Fruit fly (Drosophila melanogaster) whole organism, embryonic: ENCODE measurements around the gene CG17562.

ENCODE experiments used
- Asciz ChIP-seq: fragments of 200-800 bp; sonication (Bioruptor generic); optimal IDR thresholded peaks from 2 replicates; lab custom pipeline; 2017; ENCODE audit warnings: missing biosample characterization, mild to moderate bottlenecking, missing genetic modification characterization, missing genetic modification reagents
- BEAF-32 ChIP-seq: fragments of 200-800 bp; sonication (Bioruptor generic); optimal IDR thresholded peaks from 3 replicates; lab custom pipeline; 2017; ENCODE audit warnings: missing biosample characterization, missing genetic modification characterization, mild to moderate bottlenecking, moderate library complexity, missing genetic modification reagents
- Bgb ChIP-seq: fragments of 200-800 bp; sonication (Bioruptor generic); IDR thresholded peaks from 2 replicates; pipeline ENCODE4 v1.3.6; 2022; ENCODE audit warnings: missing biosample characterization, missing genetic modification characterization; ENCODE audit not compliant: partially characterized antibody
- CG10147 ChIP-seq: fragments of 200-800 bp; sonication (Bioruptor generic); optimal IDR thresholded peaks from 2 replicates; lab custom pipeline; 2019; ENCODE audit warnings: missing biosample characterization, mild to moderate bottlenecking, missing genetic modification characterization, moderate library complexity
- CG14860 ChIP-seq: fragments of 200-800 bp; sonication (Bioruptor generic); IDR thresholded peaks from 3 replicates; pipeline ENCODE4 v1.3.6; 2022; ENCODE audit warnings: missing biosample characterization, missing genetic modification characterization; ENCODE audit not compliant: partially characterized antibody
- CG14965 ChIP-seq: fragments of 200-800 bp; sonication (Bioruptor generic); optimal IDR thresholded peaks from 2 replicates; lab custom pipeline; 2016; ENCODE audit warnings: missing biosample characterization, missing genetic modification characterization, borderline replicate concordance
- CG15514 ChIP-seq: fragments of 200-800 bp; sonication (Bioruptor generic); optimal IDR thresholded peaks from 3 replicates; lab custom pipeline; 2017; ENCODE audit warnings: missing biosample characterization, missing genetic modification characterization, mild to moderate bottlenecking, moderate library complexity, missing genetic modification reagents
- CG16813 ChIP-seq: fragments of 200-800 bp; sonication (Bioruptor generic); IDR thresholded peaks from 3 replicates; pipeline ENCODE4 v1.3.6; 2022; ENCODE audit warnings: missing biosample characterization, missing genetic modification characterization; ENCODE audit not compliant: partially characterized antibody
- CG17385 ChIP-seq: fragments of 200-800 bp; sonication (Bioruptor generic); optimal IDR thresholded peaks from 3 replicates; lab custom pipeline; 2018; ENCODE audit warnings: missing biosample characterization, mild to moderate bottlenecking, missing genetic modification characterization
- CG18599 ChIP-seq: fragments of 200-800 bp; sonication (Bioruptor generic); optimal IDR thresholded peaks from 3 replicates; lab custom pipeline; 2017; ENCODE audit warnings: missing biosample characterization, missing genetic modification characterization, mild to moderate bottlenecking, moderate library complexity, missing genetic modification reagents
- CG32772 ChIP-seq: fragments of 200-800 bp; sonication (Bioruptor generic); IDR thresholded peaks from 2 replicates; pipeline ENCODE4 v1.3.6; 2022; ENCODE audit warnings: missing biosample characterization, missing genetic modification characterization
- CG6654 ChIP-seq: fragments of 200-800 bp; sonication (Bioruptor generic); optimal IDR thresholded peaks from 2 replicates; lab custom pipeline; 2017; ENCODE audit warnings: missing biosample characterization, mild to moderate bottlenecking, missing genetic modification characterization
- CG6791 ChIP-seq: fragments of 200-800 bp; sonication (Bioruptor generic); IDR thresholded peaks from 3 replicates; pipeline ENCODE4 v1.3.6; 2022; ENCODE audit warnings: missing biosample characterization, missing genetic modification characterization; ENCODE audit not compliant: partially characterized antibody
- CrebB ChIP-seq: fragments of 200-800 bp; sonication (Bioruptor generic); optimal IDR thresholded peaks from 3 replicates; lab custom pipeline; 2018; ENCODE audit warnings: missing biosample characterization, mild to moderate bottlenecking, missing genetic modification characterization
- Dp ChIP-seq: fragments of 200-800 bp; sonication (Bioruptor generic); optimal IDR thresholded peaks from 2 replicates; lab custom pipeline; 2018; ENCODE audit warnings: missing biosample characterization, mild to moderate bottlenecking, missing genetic modification characterization, moderate library complexity
- Fer3 ChIP-seq: fragments of 200-800 bp; sonication (Bioruptor generic); optimal IDR thresholded peaks from 2 replicates; lab custom pipeline; 2018; ENCODE audit warnings: missing biosample characterization, mild to moderate bottlenecking, missing genetic modification characterization, moderate library complexity
- HLH4C ChIP-seq: fragments of 200-800 bp; sonication (Bioruptor generic); IDR thresholded peaks from 3 replicates; pipeline ENCODE4 v1.3.6; 2022; ENCODE audit warnings: missing biosample characterization, missing genetic modification characterization; ENCODE audit not compliant: partially characterized antibody
- Lhr ChIP-seq: fragments of 200-800 bp; sonication (Bioruptor generic); optimal IDR thresholded peaks from 3 replicates; lab custom pipeline; 2017; ENCODE audit warnings: mild to moderate bottlenecking, missing biosample characterization, missing genetic modification reagents, missing genetic modification characterization
- Myb ChIP-seq: fragments of 200-800 bp; sonication (Bioruptor generic); optimal IDR thresholded peaks from 2 replicates; lab custom pipeline; 2016; ENCODE audit warnings: missing biosample characterization, missing genetic modification characterization
- Nf-YA ChIP-seq: fragments of 200-800 bp; sonication (Bioruptor generic); IDR thresholded peaks from 2 replicates; pipeline ENCODE4 v1.3.6; 2022; ENCODE audit warnings: missing biosample characterization, missing genetic modification characterization
- Opbp ChIP-seq: fragments of 200-800 bp; sonication (Bioruptor generic); IDR thresholded peaks from 3 replicates; pipeline ENCODE4 v1.3.6; 2022; ENCODE audit warnings: missing biosample characterization, missing genetic modification characterization; ENCODE audit not compliant: partially characterized antibody
- PHDP ChIP-seq: fragments of 200-800 bp; sonication (Bioruptor generic); optimal IDR thresholded peaks from 3 replicates; lab custom pipeline; 2018; ENCODE audit warnings: missing biosample characterization, mild to moderate bottlenecking, missing genetic modification characterization, moderate library complexity
- Pdp1 ChIP-seq, 2 experiments: fragments of 200-800 bp; sonication (Bioruptor generic); optimal IDR thresholded peaks; 3 replicates each; lab custom pipeline; 2016; ENCODE audit warnings: missing biosample characterization in 2 of 2, missing genetic modification characterization in 2 of 2, mild to moderate bottlenecking in 1 of 2, moderate library complexity in 1 of 2
- Scr ChIP-seq: fragments of 200-800 bp; sonication (Bioruptor generic); IDR thresholded peaks from 2 replicates; pipeline ENCODE4 v1.3.6; 2022; ENCODE audit warnings: missing biosample characterization, missing genetic modification characterization; ENCODE audit not compliant: partially characterized antibody
- Sry-β ChIP-seq: fragments of 200-800 bp; sonication (Bioruptor generic); optimal IDR thresholded peaks from 2 replicates; lab custom pipeline; 2018; ENCODE audit warnings: missing biosample characterization, mild to moderate bottlenecking, missing genetic modification characterization, moderate library complexity
- Ssrp ChIP-seq: fragments of 200-800 bp; sonication (Bioruptor generic); optimal IDR thresholded peaks from 2 replicates; lab custom pipeline; 2018; ENCODE audit warnings: missing biosample characterization, mild to moderate bottlenecking, missing genetic modification characterization, moderate library complexity
- YL-1 ChIP-seq: fragments of 200-800 bp; sonication (Bioruptor generic); optimal IDR thresholded peaks from 3 replicates; lab custom pipeline; 2017; ENCODE audit warnings: missing biosample characterization, mild to moderate bottlenecking, missing genetic modification characterization
- ara ChIP-seq: fragments of 200-800 bp; sonication (Bioruptor generic); IDR thresholded peaks from 2 replicates; pipeline ENCODE4 v1.3.6; 2022; ENCODE audit warnings: missing biosample characterization, missing genetic modification characterization
- ase ChIP-seq: fragments of 200-800 bp; sonication (Bioruptor generic); IDR thresholded peaks from 3 replicates; pipeline ENCODE4 v1.3.6; 2022; ENCODE audit warnings: missing biosample characterization, missing genetic modification characterization
- caup ChIP-seq: fragments of 200-800 bp; sonication (Bioruptor generic); optimal IDR thresholded peaks from 3 replicates; lab custom pipeline; 2017; ENCODE audit warnings: missing biosample characterization, mild to moderate bottlenecking, missing genetic modification characterization, moderate library complexity; ENCODE audit not compliant: severe bottlenecking
- chinmo ChIP-seq: fragments of 200-800 bp; sonication (Bioruptor generic); IDR thresholded peaks from 4 replicates; pipeline ENCODE4 v1.3.6; 2022; ENCODE audit warnings: missing biosample characterization, missing genetic modification characterization; ENCODE audit not compliant: partially characterized antibody
- eyg ChIP-seq: fragments of 200-800 bp; sonication (Bioruptor generic); optimal IDR thresholded peaks from 3 replicates; lab custom pipeline; 2016; ENCODE audit warnings: missing biosample characterization, missing genetic modification characterization
- fd96Cb ChIP-seq: fragments of 200-800 bp; sonication (Bioruptor generic); optimal IDR thresholded peaks from 2 replicates; lab custom pipeline; 2018; ENCODE audit warnings: missing biosample characterization, mild to moderate bottlenecking, missing genetic modification characterization, moderate library complexity
- gfzf ChIP-seq: fragments of 200-800 bp; sonication (Bioruptor generic); optimal IDR thresholded peaks from 2 replicates; lab custom pipeline; 2016; ENCODE audit warnings: missing biosample characterization, mild to moderate bottlenecking, missing genetic modification characterization, moderate library complexity
- kay ChIP-seq: fragments of 200-800 bp; sonication (Bioruptor generic); optimal IDR thresholded peaks from 2 replicates; lab custom pipeline; 2016; ENCODE audit warnings: missing biosample characterization, missing genetic modification characterization
- knrl ChIP-seq: fragments of 200-800 bp; sonication (Bioruptor generic); IDR thresholded peaks from 3 replicates; pipeline ENCODE4 v1.3.6; 2022; ENCODE audit warnings: missing biosample characterization, missing genetic modification characterization; ENCODE audit not compliant: partially characterized antibody
- luna ChIP-seq: fragments of 200-800 bp; sonication (Bioruptor generic); optimal IDR thresholded peaks from 2 replicates; lab custom pipeline; 2016; ENCODE audit warnings: missing biosample characterization, missing genetic modification characterization
- mirr ChIP-seq: fragments of 200-800 bp; sonication (Bioruptor generic); optimal IDR thresholded peaks from 3 replicates; lab custom pipeline; 2018; ENCODE audit warnings: missing biosample characterization, mild to moderate bottlenecking, missing genetic modification characterization
- repo ChIP-seq: fragments of 200-800 bp; sonication (Bioruptor generic); optimal IDR thresholded peaks from 2 replicates; lab custom pipeline; 2016; ENCODE audit warnings: missing biosample characterization, missing genetic modification characterization
- sc ChIP-seq, 3 experiments: fragments of >200 bp in 2 of 3; fragments of 200-800 bp in 1 of 3; sonication (Bioruptor generic) in 1 of 3; optimal IDR thresholded peaks; 2 replicates in 2 of 3; 3 replicates in 1 of 3; lab custom pipeline; 2017; ENCODE audit warnings: mild to moderate bottlenecking in 1 of 3, missing biosample characterization in 1 of 3, missing genetic modification characterization in 1 of 3, missing genetic modification reagents in 1 of 3
- schlank ChIP-seq: fragments of 200-800 bp; sonication (Bioruptor generic); optimal IDR thresholded peaks from 2 replicates; lab custom pipeline; 2018; ENCODE audit warnings: missing biosample characterization, mild to moderate bottlenecking, missing genetic modification characterization
- sim ChIP-seq: fragments of 200-800 bp; sonication (Bioruptor generic); IDR thresholded peaks from 2 replicates; pipeline ENCODE4 v1.3.6; 2022; ENCODE audit warnings: missing biosample characterization, missing genetic modification characterization
- so ChIP-seq: fragments of 200-800 bp; sonication (Bioruptor generic); IDR thresholded peaks from 3 replicates; pipeline ENCODE4 v1.3.6; 2022; ENCODE audit warnings: missing biosample characterization, missing genetic modification characterization
- ssp ChIP-seq: fragments of 200-800 bp; sonication (Bioruptor generic); IDR thresholded peaks from 2 replicates; pipeline ENCODE4 v1.3.6; 2022; ENCODE audit warnings: missing biosample characterization, missing genetic modification characterization
- tna ChIP-seq: fragments of 200-800 bp; sonication (Bioruptor generic); IDR thresholded peaks from 2 replicates; pipeline ENCODE4 v1.3.6; 2022; ENCODE audit warnings: missing biosample characterization, missing genetic modification characterization; ENCODE audit not compliant: partially characterized antibody
- tup ChIP-seq: fragments of 200-800 bp; sonication (Bioruptor generic); optimal IDR thresholded peaks from 2 replicates; lab custom pipeline; 2016; ENCODE audit warnings: missing biosample characterization, mild to moderate bottlenecking, missing genetic modification characterization, moderate library complexity
- tx ChIP-seq: fragments of 200-800 bp; sonication (Bioruptor generic); optimal IDR thresholded peaks from 2 replicates; lab custom pipeline; 2016; ENCODE audit warnings: missing biosample characterization, missing genetic modification characterization

The CG17562 gene

DNA sequence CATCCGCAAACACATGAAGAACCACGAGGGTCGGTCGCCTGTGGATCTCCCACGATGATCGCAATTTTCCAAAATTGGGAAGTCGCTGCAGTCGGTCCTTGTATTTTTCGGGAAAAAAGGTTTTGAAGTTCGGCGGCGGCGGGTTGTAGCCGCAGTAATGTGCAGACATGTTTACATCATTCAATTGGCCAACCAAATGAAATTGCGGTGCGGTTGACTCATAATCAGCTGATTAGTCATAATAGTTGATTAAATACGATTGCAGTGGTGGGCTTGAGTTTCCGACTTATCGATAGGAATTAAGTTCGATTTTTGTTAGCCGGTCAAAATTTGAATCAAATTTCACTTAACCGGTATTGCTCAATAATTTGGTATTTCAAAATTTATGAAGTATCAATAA lies 37.0 kb downstream of the CG17562 start, which contains the start of gene CG14907 (continued):
- TF ChIP-seq CG15514 (GFP tag; lab: Kevin White, UChicago) (peak; percentile 47), CG32772 (GFP tag; lab: Robert Waterston, UW) (no peak), BEAF-32 (GFP tag; lab: Kevin White, UChicago) (peak; percentile 65), caup (GFP tag; lab: Kevin White, UChicago) (no peak), Ssrp (tag; lab: Kevin White, UChicago) (no peak), mirr (GFP tag; lab: Kevin White, UChicago) (peak; percentile 36), Nf-YA (GFP tag; lab: Robert Waterston, UW) (0 out of 2 replicates have a peak, but pooled peaks have one; percentile 14), Myb (GFP tag; lab: Kevin White, UChicago) (peak; percentile 49), Opbp (peak; percentile 55; the same call in 2 of the 3 replicates), CG6791 (GFP tag; lab: Robert Waterston, UW) (peak; percentile 68; the same call in 2 of the 3 replicates), so (no peak), CrebB (tag; lab: Kevin White, UChicago) (peak; percentile 20), ase (no peak), CG17385 (no peak), eyg (GFP tag; lab: Kevin White, UChicago) (no peak), tx (GFP tag; lab: Kevin White, UChicago) (no peak), HLH4C (peak; percentile 71), CG16813 (GFP tag; lab: Robert Waterston, UW) (peak; percentile 53), CG6654 (GFP tag; lab: Kevin White, UChicago) (no peak), tup (GFP tag; lab: Kevin White, UChicago) (no peak), Sry-β (GFP tag; lab: Kevin White, UChicago) (no peak), kay (peak; percentile 91), Fer3 (no peak), Bgb (peak; percentile 71; the same call in 1 of the 2 replicates), Pdp1 (GFP tag; optimal IDR thresholded peaks at IDR 0.05; lab: Kevin White, UChicago) (peak in 1 of 2 experiments; percentile 93), sc (optimal IDR thresholded peaks at IDR 0.05; lab: Kevin White, UChicago) (no peak), sc (GFP tag; optimal IDR thresholded peaks at IDR 0.05; lab: Kevin White, UChicago) (no peak), Asciz (GFP tag; lab: Kevin White, UChicago) (no peak), tna (GFP tag; lab: Robert Waterston, UW) (peak; percentile 68), CG14965 (GFP tag; lab: Kevin White, UChicago) (no peak), Scr (GFP tag; lab: Robert Waterston, UW) (peak; percentile 61), Lhr (GFP tag; lab: Kevin White, UChicago) (no peak), ara (GFP tag; lab: Robert Waterston, UW) (no peak), repo (no peak), schlank (no peak), PHDP (tag; lab: Kevin White, UChicago) (peak; percentile 7), ssp (GFP tag; lab: Robert Waterston, UW) (0 out of 2 replicates have a peak, but pooled peaks have one; percentile 23), fd96Cb (tag; lab: Kevin White, UChicago) (no peak), CG10147 (GFP tag; lab: Kevin White, UChicago) (peak; percentile 20), Dp (GFP tag; lab: Kevin White, UChicago) (peak; percentile 84), luna (GFP tag; lab: Kevin White, UChicago) (no peak), knrl (GFP tag; lab: Robert Waterston, UW) (peak; percentile 43; the same call in 2 of the 3 replicates), gfzf (GFP tag; lab: Kevin White, UChicago) (no peak), sim (GFP tag; lab: Robert Waterston, UW) (no peak), YL-1 (GFP tag; lab: Kevin White, UChicago) (peak; percentile 12), CG18599 (GFP tag; lab: Kevin White, UChicago) (no peak), CG14860 (GFP tag; lab: Robert Waterston, UW) (peak; percentile 20; the same call in 1 of the 3 replicates), chinmo (GFP tag; lab: Robert Waterston, UW) (peak; percentile 74; the same call in 2 of the 4 replicates)
